Fruit fly (Drosophila melanogaster) whole organism, embryonic: ENCODE measurements around the gene CG14419.

Experiments used
- Atf6 ChIP-seq: fragments of 200-800 bp; sonication (Bioruptor generic); IDR thresholded peaks from 2 replicates; pipeline ENCODE4 v1.3.6; 2022; ENCODE audit warnings: missing biosample characterization, missing genetic modification characterization
- CG10366 ChIP-seq: fragments of 200-800 bp; sonication (Bioruptor generic); IDR thresholded peaks from 2 replicates; pipeline ENCODE4 v1.3.6; 2022; ENCODE audit warnings: missing biosample characterization, missing genetic modification characterization
- CG10462 ChIP-seq: fragments of 200-800 bp; sonication (Bioruptor generic); optimal IDR thresholded peaks from 2 replicates; lab custom pipeline; 2016; ENCODE audit warnings: missing biosample characterization, missing genetic modification characterization
- CG10654 ChIP-seq: fragments of 200-800 bp; sonication (Bioruptor generic); optimal IDR thresholded peaks from 2 replicates; lab custom pipeline; 2016; ENCODE audit warnings: missing biosample characterization, missing genetic modification characterization
- CG11723 ChIP-seq: fragments of 200-800 bp; sonication (Bioruptor generic); optimal IDR thresholded peaks from 2 replicates; lab custom pipeline; 2017; ENCODE audit warnings: missing biosample characterization, mild to moderate bottlenecking, missing genetic modification characterization
- CG13123 ChIP-seq: fragments of 200-800 bp; sonication (Bioruptor generic); optimal IDR thresholded peaks from 2 replicates; lab custom pipeline; 2016; ENCODE audit warnings: missing biosample characterization, missing genetic modification characterization
- CG15479 ChIP-seq: fragments of 200-800 bp; sonication (Bioruptor generic); optimal IDR thresholded peaks from 3 replicates; lab custom pipeline; 2019; ENCODE audit warnings: missing biosample characterization, mild to moderate bottlenecking, missing genetic modification characterization, moderate library complexity
- CG16813 ChIP-seq: fragments of 200-800 bp; sonication (Bioruptor generic); IDR thresholded peaks from 3 replicates; pipeline ENCODE4 v1.3.6; 2022; ENCODE audit warnings: missing biosample characterization, missing genetic modification characterization; ENCODE audit not compliant: partially characterized antibody
- CG17829 ChIP-seq: fragments of 200-800 bp; optimal IDR thresholded peaks from 2 replicates; lab custom pipeline; 2019; ENCODE audit warnings: missing biosample characterization, mild to moderate bottlenecking, missing genetic modification characterization, moderate library complexity
- CG30431 ChIP-seq: fragments of 200-800 bp; sonication (Bioruptor generic); optimal IDR thresholded peaks from 2 replicates; lab custom pipeline; 2017; ENCODE audit warnings: missing biosample characterization, missing genetic modification characterization
- CG31224 ChIP-seq: fragments of 200-800 bp; sonication (Bioruptor generic); IDR thresholded peaks from 2 replicates; pipeline ENCODE4 v1.3.6; 2022; ENCODE audit warnings: missing biosample characterization, missing genetic modification characterization
- CG33213 ChIP-seq: fragments of 200-800 bp; sonication (Bioruptor generic); optimal IDR thresholded peaks from 3 replicates; lab custom pipeline; 2016; ENCODE audit warnings: missing biosample characterization, missing genetic modification characterization
- CG4707 ChIP-seq: fragments of 200-800 bp; sonication (Bioruptor generic); optimal IDR thresholded peaks from 2 replicates; lab custom pipeline; 2018; ENCODE audit warnings: missing biosample characterization, mild to moderate bottlenecking, missing genetic modification characterization, moderate library complexity
- CG4854 ChIP-seq: fragments of 200-800 bp; sonication (Bioruptor generic); optimal IDR thresholded peaks from 2 replicates; lab custom pipeline; 2016; ENCODE audit warnings: missing biosample characterization, missing genetic modification characterization, inconsistent platforms
- CG5180 ChIP-seq: fragments of 200-800 bp; sonication (Bioruptor generic); optimal IDR thresholded peaks from 3 replicates; lab custom pipeline; 2017; ENCODE audit warnings: missing biosample characterization, missing genetic modification characterization, mild to moderate bottlenecking, moderate library complexity, missing genetic modification reagents
- CG8089 ChIP-seq: fragments of 200-800 bp; sonication (Bioruptor generic); optimal IDR thresholded peaks from 3 replicates; lab custom pipeline; 2016; ENCODE audit warnings: missing biosample characterization, missing genetic modification characterization
- CG8359 ChIP-seq: fragments of 200-800 bp; sonication (Bioruptor generic); optimal IDR thresholded peaks from 2 replicates; lab custom pipeline; 2017; ENCODE audit warnings: missing biosample characterization, mild to moderate bottlenecking, missing genetic modification characterization, borderline replicate concordance
- CG8944 ChIP-seq: fragments of 200-800 bp; sonication (Bioruptor generic); optimal IDR thresholded peaks from 3 replicates; lab custom pipeline; 2016; ENCODE audit warnings: missing biosample characterization, missing genetic modification characterization
- CG9932 ChIP-seq: fragments of 200-800 bp; sonication (Bioruptor generic); IDR thresholded peaks from 2 replicates; pipeline ENCODE4 v1.3.6; 2022; ENCODE audit warnings: missing biosample characterization, missing genetic modification characterization
- Dek ChIP-seq: fragments of 200-800 bp; sonication (Bioruptor generic); optimal IDR thresholded peaks from 3 replicates; lab custom pipeline; 2019; ENCODE audit warnings: missing biosample characterization, mild to moderate bottlenecking, missing genetic modification characterization, moderate library complexity
- Dll ChIP-seq: fragments of 200-800 bp; sonication (Bioruptor generic); IDR thresholded peaks from 4 replicates; pipeline ENCODE4 v1.3.6; 2022; ENCODE audit warnings: missing biosample characterization, missing genetic modification characterization; ENCODE audit not compliant: partially characterized antibody
- Dref ChIP-seq: fragments of 200-800 bp; sonication (Bioruptor generic); IDR thresholded peaks from 2 replicates; pipeline ENCODE4 v1.3.6; 2022; ENCODE audit warnings: missing biosample characterization, missing genetic modification characterization
- Fer2 ChIP-seq: fragments of 200-800 bp; sonication (Bioruptor generic); optimal IDR thresholded peaks from 2 replicates; lab custom pipeline; 2018; ENCODE audit warnings: missing biosample characterization, mild to moderate bottlenecking, missing genetic modification characterization, moderate library complexity
- Hsf ChIP-seq: fragments of 200-800 bp; sonication (Bioruptor generic); optimal IDR thresholded peaks from 3 replicates; lab custom pipeline; 2016; ENCODE audit warnings: missing biosample characterization, missing genetic modification characterization
- Kr ChIP-seq: fragments of 200-800 bp; sonication (Bioruptor generic); optimal IDR thresholded peaks from 2 replicates; lab custom pipeline; 2017; ENCODE audit warnings: missing biosample characterization, mild to moderate bottlenecking, missing genetic modification characterization
- NFAT ChIP-seq: fragments of 200-800 bp; sonication (Bioruptor generic); IDR thresholded peaks from 2 replicates; pipeline ENCODE4 v1.3.6; 2022; ENCODE audit warnings: missing biosample characterization, missing genetic modification characterization
- Nf-YA ChIP-seq: fragments of 200-800 bp; sonication (Bioruptor generic); IDR thresholded peaks from 2 replicates; pipeline ENCODE4 v1.3.6; 2022; ENCODE audit warnings: missing biosample characterization, missing genetic modification characterization
- PHDP ChIP-seq: fragments of 200-800 bp; sonication (Bioruptor generic); optimal IDR thresholded peaks from 3 replicates; lab custom pipeline; 2018; ENCODE audit warnings: missing biosample characterization, mild to moderate bottlenecking, missing genetic modification characterization, moderate library complexity
- Sox100B ChIP-seq: fragments of 200-800 bp; sonication (Bioruptor generic); optimal IDR thresholded peaks from 3 replicates; lab custom pipeline; 2018; ENCODE audit warnings: missing biosample characterization, mild to moderate bottlenecking, missing genetic modification characterization
- Stat92E ChIP-seq, 3 experiments: fragments of >200 bp in 2 of 3; fragments of 200-800 bp in 1 of 3; sonication (Bioruptor generic) in 1 of 3; optimal IDR thresholded peaks; 2 replicates each; lab custom pipeline; 2017 to 2019; ENCODE audit warnings: missing biosample characterization in 3 of 3, missing genetic modification characterization in 3 of 3, mild to moderate bottlenecking in 1 of 3, moderate library complexity in 1 of 3
- ab ChIP-seq: fragments of 200-800 bp; sonication (Bioruptor generic); optimal IDR thresholded peaks from 2 replicates; lab custom pipeline; 2016; ENCODE audit warnings: missing biosample characterization, missing genetic modification characterization
- abd-A ChIP-seq: fragments of 200-800 bp; sonication (Bioruptor generic); optimal IDR thresholded peaks from 3 replicates; lab custom pipeline; 2019; ENCODE audit warnings: missing biosample characterization, mild to moderate bottlenecking, missing genetic modification characterization, moderate library complexity
- al ChIP-seq: fragments of 200-800 bp; sonication (Bioruptor generic); IDR thresholded peaks from 2 replicates; pipeline ENCODE4 v1.3.6; 2022; ENCODE audit warnings: missing biosample characterization, missing genetic modification characterization
- bab2 ChIP-seq: fragments of 200-800 bp; sonication (Bioruptor generic); optimal IDR thresholded peaks from 2 replicates; lab custom pipeline; 2016; ENCODE audit warnings: missing biosample characterization, missing genetic modification characterization
- chif ChIP-seq, 2 experiments: fragments of 200-800 bp; sonication (Bioruptor generic); optimal IDR thresholded peaks; 3 replicates each; lab custom pipeline; 2016; ENCODE audit warnings: missing biosample characterization in 2 of 2, missing genetic modification characterization in 2 of 2
- dimm ChIP-seq: fragments of 200-800 bp; sonication (Bioruptor generic); IDR thresholded peaks from 2 replicates; pipeline ENCODE4 v1.3.6; 2022; ENCODE audit warnings: missing biosample characterization, missing genetic modification characterization
- dysf ChIP-seq: fragments of 200-800 bp; sonication (Bioruptor generic); IDR thresholded peaks from 3 replicates; pipeline ENCODE4 v1.3.6; 2022; ENCODE audit warnings: missing biosample characterization, missing genetic modification characterization
- eyg ChIP-seq: fragments of 200-800 bp; sonication (Bioruptor generic); optimal IDR thresholded peaks from 3 replicates; lab custom pipeline; 2016; ENCODE audit warnings: missing biosample characterization, missing genetic modification characterization
- fd96Cb ChIP-seq: fragments of 200-800 bp; sonication (Bioruptor generic); optimal IDR thresholded peaks from 2 replicates; lab custom pipeline; 2018; ENCODE audit warnings: missing biosample characterization, mild to moderate bottlenecking, missing genetic modification characterization, moderate library complexity
- fu2 ChIP-seq: fragments of 200-800 bp; sonication (Bioruptor generic); optimal IDR thresholded peaks from 2 replicates; lab custom pipeline; 2016; ENCODE audit warnings: missing biosample characterization, missing genetic modification characterization
- gsb ChIP-seq: fragments of 200-800 bp; sonication (Bioruptor generic); IDR thresholded peaks from 2 replicates; pipeline ENCODE4 v1.3.6; 2022; ENCODE audit warnings: missing biosample characterization, missing genetic modification characterization
- jigr1 ChIP-seq: fragments of 200-800 bp; sonication (Bioruptor generic); IDR thresholded peaks from 3 replicates; pipeline ENCODE4 v1.3.6; 2022; ENCODE audit warnings: missing biosample characterization, missing genetic modification characterization
- kah ChIP-seq: fragments of 200-800 bp; sonication (Bioruptor generic); optimal IDR thresholded peaks from 2 replicates; lab custom pipeline; 2018; ENCODE audit warnings: missing biosample characterization, mild to moderate bottlenecking, missing genetic modification characterization
- lilli ChIP-seq: fragments of 200-800 bp; sonication (Bioruptor generic); optimal IDR thresholded peaks from 3 replicates; lab custom pipeline; 2016; ENCODE audit warnings: missing biosample characterization, missing genetic modification characterization
- nerfin-1 ChIP-seq: fragments of 200-800 bp; sonication (Bioruptor generic); optimal IDR thresholded peaks from 3 replicates; lab custom pipeline; 2019; ENCODE audit warnings: missing biosample characterization, mild to moderate bottlenecking, missing genetic modification characterization, moderate library complexity
- odd ChIP-seq: fragments of 200-800 bp; sonication (Bioruptor generic); optimal IDR thresholded peaks from 2 replicates; lab custom pipeline; 2017; ENCODE audit warnings: missing biosample characterization, mild to moderate bottlenecking, missing genetic modification characterization
- pfk ChIP-seq: fragments of 200-800 bp; sonication (Bioruptor generic); optimal IDR thresholded peaks from 2 replicates; lab custom pipeline; 2018; ENCODE audit warnings: missing biosample characterization, mild to moderate bottlenecking, missing genetic modification characterization, moderate library complexity
- schlank ChIP-seq: fragments of 200-800 bp; sonication (Bioruptor generic); optimal IDR thresholded peaks from 2 replicates; lab custom pipeline; 2018; ENCODE audit warnings: missing biosample characterization, mild to moderate bottlenecking, missing genetic modification characterization
- sqz ChIP-seq: fragments of 200-800 bp; sonication (Bioruptor generic); optimal IDR thresholded peaks from 3 replicates; lab custom pipeline; 2018; ENCODE audit warnings: missing biosample characterization, mild to moderate bottlenecking, missing genetic modification characterization
- tll ChIP-seq, 2 experiments: fragments of 200-800 bp in 1 of 2; fragments of >200 bp in 1 of 2; sonication (Bioruptor generic) in 1 of 2; optimal IDR thresholded peaks; 2 replicates each; lab custom pipeline; 2017 to 2019; ENCODE audit warnings: missing biosample characterization in 2 of 2, missing genetic modification characterization in 2 of 2, mild to moderate bottlenecking in 1 of 2, moderate library complexity in 1 of 2
- unc-4 ChIP-seq: fragments of 200-800 bp; sonication (Bioruptor generic); IDR thresholded peaks from 2 replicates; pipeline ENCODE4 v1.3.6; 2022; ENCODE audit warnings: missing biosample characterization, missing genetic modification characterization; ENCODE audit not compliant: partially characterized antibody

Gene CG14419

DNA sequence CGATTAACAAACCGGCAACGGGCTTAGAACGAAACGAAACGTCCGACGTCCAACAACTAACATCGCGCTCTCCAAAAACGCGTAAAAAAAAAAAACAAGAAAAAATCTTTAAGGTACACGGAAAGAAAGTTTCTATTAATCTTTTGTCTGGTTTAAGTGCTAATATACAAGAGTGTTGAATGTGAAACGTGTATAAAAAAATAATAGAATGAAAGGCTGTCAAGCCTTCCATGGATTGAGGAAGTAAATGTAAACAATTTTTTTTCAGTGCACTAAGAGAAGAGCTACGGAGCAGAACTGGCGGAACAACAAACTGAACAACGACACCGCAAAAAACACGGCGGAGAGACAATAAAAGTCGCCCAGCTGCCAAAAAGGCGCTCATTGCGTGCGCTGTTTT is 34.0 kb upstream of the CG14419 start, which contains the start of gene CG3588 (continued):
- TF ChIP-seq CG15479 (GFP tag; lab: Kevin White, UChicago) (no peak), CG8944 (GFP tag; lab: Kevin White, UChicago) (peak; percentile 50), Dref (GFP tag; lab: Robert Waterston, UW) (no peak), CG11723 (no peak), abd-A (tag; lab: Kevin White, UChicago) (peak; percentile 31), CG8089 (peak; percentile 18), CG31224 (peak; percentile 62), Atf6 (GFP tag; lab: Robert Waterston, UW) (peak; percentile 79), Dll (GFP tag; lab: Robert Waterston, UW) (no peak), PHDP (peak; percentile 78), CG13123 (peak; percentile 67), CG5180 (GFP tag; lab: Kevin White, UChicago) (no peak), CG10654 (peak; percentile 59), CG30431 (GFP tag; lab: Kevin White, UChicago) (peak; percentile 18), CG9932 (GFP tag; lab: Robert Waterston, UW) (peak; percentile 94), Sox100B (peak; percentile 44), bab2 (peak; percentile 73), gsb (GFP tag; lab: Robert Waterston, UW) (peak; percentile 84), CG17829 (tag; lab: Kevin White, UChicago) (peak; percentile 28), NFAT (GFP tag; lab: Robert Waterston, UW) (peak; percentile 85), CG16813 (GFP tag; lab: Robert Waterston, UW) (no peak), dysf (GFP tag; lab: Robert Waterston, UW) (peak; percentile 87), schlank (tag; lab: Kevin White, UChicago) (peak; percentile 54), dimm (GFP tag; lab: Robert Waterston, UW) (no peak), Kr (no peak), odd (GFP tag; lab: Kevin White, UChicago) (peak; percentile 48), ab (GFP tag; lab: Kevin White, UChicago) (no peak), lilli (peak; percentile 84), Fer2 (tag; lab: Kevin White, UChicago) (peak; percentile 41), Dek (tag; lab: Kevin White, UChicago) (peak; percentile 69), eyg (GFP tag; lab: Kevin White, UChicago) (peak; percentile 55), tll (GFP tag; optimal IDR thresholded peaks at IDR 0.05; lab: Kevin White, UChicago) (no peak), fu2 (GFP tag; lab: Kevin White, UChicago) (peak; percentile 66), jigr1 (GFP tag; lab: Robert Waterston, UW) (no peak), CG10462 (peak; percentile 23), Stat92E (GFP tag; optimal IDR thresholded peaks at IDR 0.05; lab: Kevin White, UChicago) (no peak), sqz (GFP tag; lab: Kevin White, UChicago) (peak; percentile 70), Hsf (GFP tag; lab: Kevin White, UChicago) (peak; percentile 77), nerfin-1 (no peak), Nf-YA (GFP tag; lab: Robert Waterston, UW) (0 out of 2 replicates have a peak, but pooled peaks have one; percentile 19), al (GFP tag; lab: Robert Waterston, UW) (peak; percentile 89), fd96Cb (tag; lab: Kevin White, UChicago) (peak; percentile 43), kah (GFP tag; lab: Kevin White, UChicago) (no peak), CG33213 (GFP tag; lab: Kevin White, UChicago) (peak; percentile 60), CG4707 (GFP tag; lab: Kevin White, UChicago) (no peak), CG8359 (GFP tag; lab: Kevin White, UChicago) (no peak), pfk (GFP tag; lab: Kevin White, UChicago) (no peak), CG4854 (GFP tag; lab: Kevin White, UChicago) (peak; percentile 34), chif (GFP tag; optimal IDR thresholded peaks at IDR 0.05; lab: Kevin White, UChicago) (peak; percentile 24 to 63), CG10366 (GFP tag; lab: Robert Waterston, UW) (peak; percentile 76), unc-4 (GFP tag; lab: Robert Waterston, UW) (no peak)
